Fruit fly (Drosophila melanogaster): ENCODE data around the gene Drsl3.
A peak's percentile ranks its signal among the peaks of the same experiment; 100 is the strongest.

DNA sequence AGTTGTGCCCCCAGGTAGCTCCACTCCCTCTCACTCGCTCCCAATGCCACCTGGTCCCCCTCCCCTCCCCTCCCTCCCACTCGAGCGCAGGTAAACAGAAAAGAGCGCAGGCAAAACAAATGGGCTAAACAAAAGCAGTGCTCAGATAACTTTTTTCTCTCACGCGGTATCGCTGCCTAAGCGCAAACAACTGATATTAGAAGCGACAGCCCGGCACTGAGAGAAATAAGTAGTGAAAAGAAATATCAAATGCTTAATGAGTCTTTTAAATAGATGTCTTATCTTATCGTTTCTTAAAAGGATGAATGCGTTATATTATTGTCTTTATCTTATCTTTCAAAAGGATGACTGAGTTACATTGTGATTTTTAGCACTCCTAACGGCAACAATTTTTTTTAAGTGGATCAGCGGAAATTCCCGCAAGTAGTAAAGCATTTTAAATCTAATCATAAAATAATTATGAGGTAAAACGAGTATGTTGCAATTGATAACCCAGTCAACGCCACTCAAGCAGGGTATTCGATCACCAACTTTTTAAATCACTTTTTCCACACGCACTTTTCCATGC, 13.5 kb upstream of the Drsl3 start:
- TF ChIP-seq CG2199 (GFP tag; IDR thresholded peaks at IDR 0.05): peak; percentile 77; the same call in 2 of the 3 replicates
- no peak for TF ChIP-seq hkb (optimal IDR thresholded peaks at IDR 0.05)
- TF ChIP-seq hkb (GFP tag; IDR thresholded peaks at IDR 0.05): peak; percentile 96
- peak; percentile 77 for TF ChIP-seq CG31224 (GFP tag; IDR thresholded peaks at IDR 0.05)
- peak; percentile 89 for TF ChIP-seq CG17328 (GFP tag; IDR thresholded peaks at IDR 0.05)
- TF ChIP-seq HLH4C (GFP tag; IDR thresholded peaks at IDR 0.05; ENCODE audit: partially characterized antibody): no peak
- peak; percentile 83 for TF ChIP-seq CG18619 (GFP tag; optimal IDR thresholded peaks at IDR 0.05)
- no peak for TF ChIP-seq Elba2 (GFP tag; optimal IDR thresholded peaks at IDR 0.05)
- TF ChIP-seq CG10959 (GFP tag; IDR thresholded peaks at IDR 0.05): peak; percentile 73
- no peak for TF ChIP-seq zen2 (GFP tag; IDR thresholded peaks at IDR 0.05; ENCODE audit: partially characterized antibody)
